Worm (Caenorhabditis elegans): ENCODE results near the gene cyp-35B3.

cyp-35B3 gene

DNA sequence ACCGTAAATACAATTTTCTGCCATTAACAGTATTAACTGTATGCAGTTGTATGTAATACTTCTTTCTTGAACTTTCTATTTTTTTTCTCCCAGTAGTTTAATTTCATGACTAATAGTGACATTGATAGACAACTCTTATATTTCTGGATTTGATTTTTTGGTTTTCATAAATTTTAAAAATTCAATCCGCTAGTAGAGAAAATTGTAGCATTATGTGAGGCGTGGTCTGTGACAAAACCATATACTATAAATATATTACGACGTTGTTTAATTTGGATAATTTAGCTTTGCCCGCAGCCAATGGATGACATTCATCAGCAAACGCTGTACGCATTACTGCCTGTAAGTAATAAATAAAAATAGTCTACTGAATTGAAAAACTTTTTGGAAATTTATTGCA, 16.1 kb upstream of the cyp-35B3 start, which contains the start of gene srx-64:
Gene srx-64, plus strand, starts transcription at position 301 of the 400 bp plus-strand sequence.
- TF ChIP-seq nfya-1 (tag; optimal IDR thresholded peaks at IDR 0.05; ENCODE audit: borderline replicate concordance, insufficient read depth) (no peak), nhr-120 (GFP tag; IDR thresholded peaks at IDR 0.05) (no peak), hmg-1.2 (GFP tag; IDR thresholded peaks at IDR 0.05) (no peak)

DNA sequence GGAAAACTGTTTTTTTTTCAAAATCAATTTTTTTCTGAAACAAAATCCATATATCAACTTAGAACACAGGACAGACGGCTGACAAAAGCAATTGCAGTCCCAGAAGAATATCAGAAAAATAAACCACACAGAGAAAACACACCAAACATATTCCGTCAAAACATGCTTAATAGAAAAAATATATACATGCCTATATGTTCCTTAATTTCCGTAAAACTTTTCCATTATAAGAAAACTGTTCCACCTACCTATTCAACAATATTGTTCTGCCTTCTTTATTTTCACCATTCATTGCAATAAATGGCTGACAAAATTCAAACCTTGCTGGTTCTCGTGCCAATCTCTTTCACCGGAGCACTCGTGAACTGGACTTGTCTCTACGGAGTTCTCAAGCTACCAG, 13.8 kb upstream of the cyp-35B3 start, which contains the start of gene srx-63:
Gene srx-63, plus strand, starts transcription at position 301 of the 400 bp plus-strand sequence.
- TF ChIP-seq C06A6.2 (GFP tag; conservative IDR thresholded peaks at IDR 0.05): no peak
- no peak for TF ChIP-seq aptf-3 (GFP tag; IDR thresholded peaks at IDR 0.05)
- TF ChIP-seq lsl-1 (GFP tag; optimal IDR thresholded peaks at IDR 0.05): no peak
- no peak for TF ChIP-seq fkh-3 (tag; optimal IDR thresholded peaks at IDR 0.05)
- no peak for TF ChIP-seq dpl-1 (GFP tag; optimal IDR thresholded peaks at IDR 0.05)
- TF ChIP-seq lin-54 (GFP tag; optimal IDR thresholded peaks at IDR 0.05): no peak
- no peak for TF ChIP-seq F49E8.2 (tag; optimal IDR thresholded peaks at IDR 0.05; ENCODE audit: insufficient read depth)

DNA sequence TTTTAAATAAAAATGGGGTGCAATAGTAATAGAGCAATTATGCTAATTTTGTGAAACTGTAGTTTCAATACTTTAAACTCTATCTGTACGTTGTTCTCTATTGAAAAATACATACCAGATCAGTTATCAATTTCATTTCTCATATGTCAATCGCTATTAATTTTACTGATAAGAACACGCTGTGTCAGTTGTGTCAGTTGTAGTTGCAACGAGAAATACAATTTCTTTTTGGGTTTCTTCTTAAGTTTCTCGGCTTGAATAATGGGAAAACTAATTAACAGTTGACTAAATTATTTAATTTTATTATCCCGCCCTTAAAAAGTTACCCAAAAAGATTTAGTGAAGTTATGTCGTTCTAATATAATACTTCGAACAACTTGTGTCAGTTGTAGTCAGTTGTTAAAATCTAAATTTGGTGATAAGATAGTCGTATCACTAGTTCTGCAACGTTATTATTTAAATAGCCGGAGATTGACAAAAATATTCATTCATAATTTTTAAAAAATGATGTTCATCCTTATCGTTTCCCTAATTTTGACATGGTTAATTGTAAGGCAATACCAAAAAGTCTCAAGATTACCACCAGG, 9.2 kb upstream of the cyp-35B3 start, which contains the start of gene cyp-35A5:
Gene cyp-35A5, plus strand, starts transcription at position 435 of the 587 bp plus-strand sequence.
- TF ChIP-seq him-1 (tag; optimal IDR thresholded peaks at IDR 0.05) (no peak), nhr-80 (tag; optimal IDR thresholded peaks at IDR 0.05) (peak; percentile 5), ceh-100 (GFP tag; IDR thresholded peaks at IDR 0.05) (no peak)

DNA sequence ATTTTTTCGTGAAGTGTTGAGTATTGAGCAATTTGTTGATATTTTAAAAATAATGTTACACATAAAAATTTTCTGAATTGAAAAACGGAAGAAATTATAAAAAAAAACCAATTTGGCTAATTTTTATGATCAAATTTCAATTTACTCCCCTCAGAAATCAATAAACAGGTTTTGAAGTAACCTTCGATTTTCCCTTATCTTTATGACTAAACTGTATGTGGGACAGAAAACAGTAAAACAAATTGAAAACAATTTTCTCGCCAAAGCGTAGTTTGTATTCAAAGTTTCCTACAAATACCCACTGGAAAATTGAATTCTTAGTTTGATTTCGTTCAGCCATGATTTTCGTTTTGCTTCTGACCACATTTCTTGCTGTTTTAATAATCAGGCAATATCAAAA, 6.4 kb upstream of the cyp-35B3 start, which contains the start of gene cyp-35B1:
Gene cyp-35B1, plus strand, starts transcription at position 244 of the 400 bp plus-strand sequence.
- no peak for TF ChIP-seq repo-1 (tag; optimal IDR thresholded peaks at IDR 0.05)
- no peak for TF ChIP-seq hmg-1.2 (GFP tag; IDR thresholded peaks at IDR 0.05)
- TF ChIP-seq attf-6 (GFP tag; IDR thresholded peaks at IDR 0.05): no peak
- no peak for TF ChIP-seq athp-1 (tag; optimal IDR thresholded peaks at IDR 0.05)
- no peak for TF ChIP-seq lin-35 (GFP tag; optimal IDR thresholded peaks at IDR 0.05)
- no peak for TF ChIP-seq egrh-3 (GFP tag; IDR thresholded peaks at IDR 0.05)
- no peak for TF ChIP-seq mes-4 (tag; optimal IDR thresholded peaks at IDR 0.05)
- TF ChIP-seq F52B5.7 (tag; optimal IDR thresholded peaks at IDR 0.05): no peak
- TF ChIP-seq ceh-91 (GFP tag; IDR thresholded peaks at IDR 0.05): no peak
- TF ChIP-seq hlh-12 (tag; optimal IDR thresholded peaks at IDR 0.05): no peak
- no peak for TF ChIP-seq nfyb-1 (GFP tag; IDR thresholded peaks at IDR 0.05)
- TF ChIP-seq Y53F4B.3 (GFP tag; IDR thresholded peaks at IDR 0.05): no peak
- TF ChIP-seq dpl-1 (GFP tag; optimal IDR thresholded peaks at IDR 0.05): no peak
- no peak for TF ChIP-seq D2030.7 (GFP tag; IDR thresholded peaks at IDR 0.05)
- TF ChIP-seq ztf-18 (tag; optimal IDR thresholded peaks at IDR 0.05): no peak

DNA sequence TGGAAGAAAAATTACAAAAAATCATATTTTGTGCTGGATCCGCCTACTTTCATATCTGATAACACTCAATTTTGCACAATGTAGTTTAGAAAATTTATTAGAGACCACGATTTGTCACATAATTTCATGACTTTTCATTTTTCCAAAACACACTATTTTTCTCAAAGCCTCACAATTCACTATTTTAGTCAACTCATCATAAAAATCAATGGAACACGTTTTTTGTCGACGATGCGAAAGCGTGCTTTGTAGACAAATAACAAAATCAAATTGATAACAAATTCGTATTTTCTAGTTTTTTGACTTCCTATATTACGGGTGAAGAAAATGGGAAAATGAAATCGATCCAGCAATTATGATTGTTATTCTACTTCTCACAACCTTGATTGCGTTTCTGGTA, 3.3 kb upstream of the cyp-35B3 start, which contains the start of gene cyp-35B2:
Gene cyp-35B2, plus strand, starts transcription at position 301 of the 400 bp plus-strand sequence.
- TF ChIP-seq let-607 (tag; optimal IDR thresholded peaks at IDR 0.05) (no peak), rec-8 (tag; optimal IDR thresholded peaks at IDR 0.05) (no peak), F33H1.4 (GFP tag; IDR thresholded peaks at IDR 0.05) (no peak), Y95B8A.8 (GFP tag; IDR thresholded peaks at IDR 0.05) (no peak), lin-54 (GFP tag; optimal IDR thresholded peaks at IDR 0.05) (no peak), nfya-1 (tag; optimal IDR thresholded peaks at IDR 0.05; ENCODE audit: borderline replicate concordance, insufficient read depth) (no peak), dpl-1 (GFP tag; optimal IDR thresholded peaks at IDR 0.05) (no peak), snpc-3.4 (tag; optimal IDR thresholded peaks at IDR 0.05) (no peak), zfh-2 (GFP tag; conservative IDR thresholded peaks at IDR 0.05) (no peak), Y67H2A.10 (GFP tag; conservative IDR thresholded peaks at IDR 0.05) (no peak), C17E4.6 (GFP tag; IDR thresholded peaks at IDR 0.05) (no peak), dox-1 (GFP tag; IDR thresholded peaks at IDR 0.05) (no peak), cebp-1 (GFP tag; IDR thresholded peaks at IDR 0.05) (no peak), cebp-1 (tag; optimal IDR thresholded peaks at IDR 0.05) (no peak), sdz-38 (tag; optimal IDR thresholded peaks at IDR 0.05) (no peak), pha-4 (tag; optimal IDR thresholded peaks at IDR 0.05) (no peak), nhr-179 (tag; optimal IDR thresholded peaks at IDR 0.05) (no peak), hlh-12 (tag; optimal IDR thresholded peaks at IDR 0.05) (no peak)
